ENCODE assay signal across 1 fruit fly cellular context in genomic region chr3R:24271071-24271470, dm6.
A peak's percentile ranks its signal among the peaks of the same experiment; 100 is the strongest.
TF ChIP-seq lines count a peak whose summit lies in the region.

jar (minus strand) TSS chr3R:24271233.

TF ChIP-seq in whole organism, embryonic, 481 proteins besides CTCF, POLR2A, EP300 and RAD21 (continued from another document and continues in another):
- TF ChIP-seq kay (GFP tag; optimal IDR thresholded peaks at IDR 0.05; lab: Kevin White, UChicago) (no peak), abd-A (tag; optimal IDR thresholded peaks at IDR 0.05; lab: Kevin White, UChicago) (peak; percentile 22), dan (GFP tag; IDR thresholded peaks at IDR 0.05; lab: Robert Waterston, UW) (no peak), CG6765 (GFP tag; optimal IDR thresholded peaks at IDR 0.05; lab: Kevin White, UChicago) (no peak), CG6689 (GFP tag; IDR thresholded peaks at IDR 0.05; lab: Robert Waterston, UW) (no peak), Elba2 (GFP tag; optimal IDR thresholded peaks at IDR 0.05; lab: Kevin White, UChicago) (no peak), Trl (optimal IDR thresholded peaks at IDR 0.05; lab: Kevin White, UChicago) (no peak), Trl (GFP tag; optimal IDR thresholded peaks at IDR 0.05; lab: Kevin White, UChicago) (no peak), CG6791 (GFP tag; IDR thresholded peaks at IDR 0.05; lab: Robert Waterston, UW; ENCODE audit: partially characterized antibody) (peak; percentile 91), Sin3A (optimal IDR thresholded peaks at IDR 0.05; lab: Kevin White, UChicago) (peak; percentile 49), Dref (GFP tag; IDR thresholded peaks at IDR 0.05; lab: Robert Waterston, UW) (peak; percentile 55), mirr (GFP tag; optimal IDR thresholded peaks at IDR 0.05; lab: Kevin White, UChicago) (peak; percentile 69), CG14014 (GFP tag; IDR thresholded peaks at IDR 0.05; lab: Robert Waterston, UW) (peak; percentile 33; the same call in 1 of the 2 replicates), grn (GFP tag; optimal IDR thresholded peaks at IDR 0.05; lab: Kevin White, UChicago) (peak; percentile 71), pita (GFP tag; optimal IDR thresholded peaks at IDR 0.05; lab: Kevin White, UChicago) (no peak), Hsf (GFP tag; optimal IDR thresholded peaks at IDR 0.05; lab: Kevin White, UChicago) (no peak), CG12155 (GFP tag; optimal IDR thresholded peaks at IDR 0.05; lab: Kevin White, UChicago) (no peak), CG7556 (GFP tag; optimal IDR thresholded peaks at IDR 0.05; lab: Kevin White, UChicago) (no peak), CG11456 (GFP tag; IDR thresholded peaks at IDR 0.05; lab: Robert Waterston, UW) (no peak), CG2129 (GFP tag; IDR thresholded peaks at IDR 0.05; lab: Robert Waterston, UW; ENCODE audit: partially characterized antibody) (peak; percentile 70; the same call in 1 of the 2 replicates), CG6813 (GFP tag; optimal IDR thresholded peaks at IDR 0.05; lab: Kevin White, UChicago) (peak; percentile 7), CG17612 (GFP tag; IDR thresholded peaks at IDR 0.05; lab: Robert Waterston, UW) (no peak), CG17361 (GFP tag; IDR thresholded peaks at IDR 0.05; lab: Robert Waterston, UW) (no peak), chif (GFP tag; optimal IDR thresholded peaks at IDR 0.05; lab: Kevin White, UChicago) (no peak), CG10979 (tag; optimal IDR thresholded peaks at IDR 0.05; lab: Kevin White, UChicago) (peak; percentile 35), lilli (GFP tag; optimal IDR thresholded peaks at IDR 0.05; lab: Kevin White, UChicago) (peak; percentile 12), D19A (tag; optimal IDR thresholded peaks at IDR 0.05; lab: Kevin White, UChicago) (peak; percentile 34), dm (GFP tag; optimal IDR thresholded peaks at IDR 0.05; lab: Kevin White, UChicago) (peak; percentile 36), Camta (GFP tag; optimal IDR thresholded peaks at IDR 0.05; lab: Kevin White, UChicago) (no peak), bab2 (GFP tag; optimal IDR thresholded peaks at IDR 0.05; lab: Kevin White, UChicago) (peak; percentile 14), Gug (GFP tag; IDR thresholded peaks at IDR 0.05; lab: Robert Waterston, UW) (no peak), Lim3 (GFP tag; IDR thresholded peaks at IDR 0.05; lab: Robert Waterston, UW) (no peak), CG12299 (tag; optimal IDR thresholded peaks at IDR 0.05; lab: Kevin White, UChicago) (no peak), CG3847 (GFP tag; IDR thresholded peaks at IDR 0.05; lab: Robert Waterston, UW) (peak; percentile 65), Spps (tag; optimal IDR thresholded peaks at IDR 0.05; lab: Kevin White, UChicago) (no peak), ssp (GFP tag; IDR thresholded peaks at IDR 0.05; lab: Robert Waterston, UW) (no peak), CG9437 (GFP tag; optimal IDR thresholded peaks at IDR 0.05; lab: Kevin White, UChicago) (no peak), Abd-B (GFP tag; optimal IDR thresholded peaks at IDR 0.05; lab: Kevin White, UChicago) (no peak), CG8359 (GFP tag; optimal IDR thresholded peaks at IDR 0.05; lab: Kevin White, UChicago; ENCODE audit: borderline replicate concordance) (no peak), lmd (GFP tag; IDR thresholded peaks at IDR 0.05; lab: Robert Waterston, UW) (0 out of 2 replicates have a peak, but pooled peaks have one; percentile 9), chn (GFP tag; optimal IDR thresholded peaks at IDR 0.05; lab: Kevin White, UChicago) (peak; percentile 21), toy (GFP tag; IDR thresholded peaks at IDR 0.05; lab: Robert Waterston, UW) (no peak), Asciz (GFP tag; optimal IDR thresholded peaks at IDR 0.05; lab: Kevin White, UChicago) (peak; percentile 45), CG16863 (GFP tag; optimal IDR thresholded peaks at IDR 0.05; lab: Kevin White, UChicago) (no peak), CG18476 (GFP tag; optimal IDR thresholded peaks at IDR 0.05; lab: Kevin White, UChicago) (no peak), CG1233 (GFP tag; optimal IDR thresholded peaks at IDR 0.05; lab: Kevin White, UChicago) (peak; percentile 24), B-H1 (GFP tag; IDR thresholded peaks at IDR 0.05; lab: Robert Waterston, UW) (no peak; the same call in 2 of the 3 replicates), HmgZ (tag; optimal IDR thresholded peaks at IDR 0.05; lab: Kevin White, UChicago) (peak; percentile 68), lbe (GFP tag; optimal IDR thresholded peaks at IDR 0.05; lab: Kevin White, UChicago) (peak; percentile 37), pum (GFP tag; optimal IDR thresholded peaks at IDR 0.05; lab: Kevin White, UChicago) (no peak), az2 (GFP tag; optimal IDR thresholded peaks at IDR 0.05; lab: Kevin White, UChicago) (no peak), CG7357 (GFP tag; IDR thresholded peaks at IDR 0.05; lab: Robert Waterston, UW) (no peak), Antp (GFP tag; optimal IDR thresholded peaks at IDR 0.05; lab: Kevin White, UChicago) (no peak), NK7.1 (GFP tag; optimal IDR thresholded peaks at IDR 0.05; lab: Kevin White, UChicago) (no peak), Hmx (GFP tag; optimal IDR thresholded peaks at IDR 0.05; lab: Kevin White, UChicago) (no peak), ase (GFP tag; IDR thresholded peaks at IDR 0.05; lab: Robert Waterston, UW) (no peak), h (optimal IDR thresholded peaks at IDR 0.05; lab: Kevin White, UChicago) (no peak), ranshi (GFP tag; IDR thresholded peaks at IDR 0.05; lab: Robert Waterston, UW) (peak; percentile 25; the same call in 1 of the 2 replicates), CG18619 (GFP tag; optimal IDR thresholded peaks at IDR 0.05; lab: Kevin White, UChicago) (no peak), crc (GFP tag; optimal IDR thresholded peaks at IDR 0.05; lab: Kevin White, UChicago) (no peak), pnt (GFP tag; optimal IDR thresholded peaks at IDR 0.05; lab: Kevin White, UChicago) (no peak), Six4 (GFP tag; optimal IDR thresholded peaks at IDR 0.05; lab: Kevin White, UChicago) (no peak), CG2889 (GFP tag; IDR thresholded peaks at IDR 0.05; lab: Robert Waterston, UW) (no peak), CG11560 (tag; IDR thresholded peaks at IDR 0.05; lab: Robert Waterston, UW) (no peak), Atf6 (GFP tag; IDR thresholded peaks at IDR 0.05; lab: Robert Waterston, UW) (peak; percentile 56; the same call in 1 of the 2 replicates), otp (GFP tag; IDR thresholded peaks at IDR 0.05; lab: Robert Waterston, UW) (peak; percentile 61; the same call in 1 of the 3 replicates), CG2120 (GFP tag; optimal IDR thresholded peaks at IDR 0.05; lab: Kevin White, UChicago) (peak; percentile 11), CG11085 (GFP tag; IDR thresholded peaks at IDR 0.05; lab: Robert Waterston, UW) (no peak), CG1529 (GFP tag; optimal IDR thresholded peaks at IDR 0.05; lab: Kevin White, UChicago) (no peak), CG43689 (GFP tag; IDR thresholded peaks at IDR 0.05; lab: Robert Waterston, UW) (no peak), HLH3B (GFP tag; IDR thresholded peaks at IDR 0.05; lab: Robert Waterston, UW) (peak; percentile 9; the same call in 1 of the 2 replicates), ato (GFP tag; IDR thresholded peaks at IDR 0.05; lab: Robert Waterston, UW; ENCODE audit: partially characterized antibody) (peak; percentile 88), CG7928 (GFP tag; optimal IDR thresholded peaks at IDR 0.05; lab: Kevin White, UChicago) (peak; percentile 52), Hr78 (GFP tag; optimal IDR thresholded peaks at IDR 0.05; lab: Kevin White, UChicago) (no peak), hth (optimal IDR thresholded peaks at IDR 0.05; lab: Kevin White, UChicago) (no peak), mld (GFP tag; IDR thresholded peaks at IDR 0.05; lab: Robert Waterston, UW; ENCODE audit: partially characterized antibody) (peak; percentile 70; the same call in 2 of the 3 replicates), CG6272 (GFP tag; IDR thresholded peaks at IDR 0.05; lab: Robert Waterston, UW) (0 out of 2 replicates have a peak, but pooled peaks have one; percentile 19), CoRest (tag; optimal IDR thresholded peaks at IDR 0.05; lab: Kevin White, UChicago) (peak; percentile 50), CG12219 (GFP tag; optimal IDR thresholded peaks at IDR 0.05; lab: Kevin White, UChicago) (no peak), CG12744 (GFP tag; optimal IDR thresholded peaks at IDR 0.05; lab: Kevin White, UChicago) (no peak), E2f1 (GFP tag; IDR thresholded peaks at IDR 0.05; lab: Robert Waterston, UW) (peak; percentile 95), croc (GFP tag; conservative IDR thresholded peaks at IDR 0.05; lab: Robert Waterston, UW) (no peak), bcd (GFP tag; optimal IDR thresholded peaks at IDR 0.05; lab: Kevin White, UChicago) (no peak), CG30403 (GFP tag; optimal IDR thresholded peaks at IDR 0.05; lab: Kevin White, UChicago) (no peak), CG15073 (GFP tag; optimal IDR thresholded peaks at IDR 0.05; lab: Kevin White, UChicago) (no peak), CG14050 (GFP tag; IDR thresholded peaks at IDR 0.05; lab: Robert Waterston, UW) (no peak), CG4282 (GFP tag; optimal IDR thresholded peaks at IDR 0.05; lab: Kevin White, UChicago) (no peak), crp (GFP tag; optimal IDR thresholded peaks at IDR 0.05; lab: Kevin White, UChicago) (peak; percentile 92 to 100), wdn (GFP tag; IDR thresholded peaks at IDR 0.05; lab: Robert Waterston, UW) (no peak), CG33213 (GFP tag; optimal IDR thresholded peaks at IDR 0.05; lab: Kevin White, UChicago) (peak; percentile 62), run (tag; optimal IDR thresholded peaks at IDR 0.05; lab: Kevin White, UChicago) (peak; percentile 39), CG15011 (GFP tag; optimal IDR thresholded peaks at IDR 0.05; lab: Kevin White, UChicago) (no peak), Dek (tag; optimal IDR thresholded peaks at IDR 0.05; lab: Kevin White, UChicago) (peak; percentile 25), CG12769 (tag; optimal IDR thresholded peaks at IDR 0.05; lab: Kevin White, UChicago) (peak; percentile 49), peb (GFP tag; IDR thresholded peaks at IDR 0.05; lab: Robert Waterston, UW) (no peak), wek (GFP tag; optimal IDR thresholded peaks at IDR 0.05; lab: Kevin White, UChicago) (peak; percentile 65), Usf (GFP tag; optimal IDR thresholded peaks at IDR 0.05; lab: Kevin White, UChicago) (no peak), eve (GFP tag; optimal IDR thresholded peaks at IDR 0.05; lab: Kevin White, UChicago) (no peak), Drgx (GFP tag; IDR thresholded peaks at IDR 0.05; lab: Robert Waterston, UW) (no peak), bowl (GFP tag; IDR thresholded peaks at IDR 0.05; lab: Robert Waterston, UW) (no peak), Ets97D (GFP tag; optimal IDR thresholded peaks at IDR 0.05; lab: Kevin White, UChicago) (peak; percentile 75), Hr51 (GFP tag; optimal IDR thresholded peaks at IDR 0.05; lab: Kevin White, UChicago) (no peak), HLH4C (GFP tag; IDR thresholded peaks at IDR 0.05; lab: Robert Waterston, UW; ENCODE audit: partially characterized antibody) (peak; percentile 73), nerfin-2 (GFP tag; IDR thresholded peaks at IDR 0.05; lab: Robert Waterston, UW; ENCODE audit: partially characterized antibody) (peak; percentile 54; the same call in 1 of the 2 replicates), CG11504 (tag; optimal IDR thresholded peaks at IDR 0.05; lab: Kevin White, UChicago) (peak; percentile 17), CG7745 (tag; optimal IDR thresholded peaks at IDR 0.05; lab: Kevin White, UChicago) (peak; percentile 11), CG18764 (GFP tag; optimal IDR thresholded peaks at IDR 0.05; lab: Kevin White, UChicago) (peak; percentile 70), CG3838 (GFP tag; optimal IDR thresholded peaks at IDR 0.05; lab: Kevin White, UChicago) (no peak), C15 (GFP tag; IDR thresholded peaks at IDR 0.05; lab: Robert Waterston, UW) (no peak), jing (GFP tag; optimal IDR thresholded peaks at IDR 0.05; lab: Kevin White, UChicago) (no peak), CG17829 (tag; optimal IDR thresholded peaks at IDR 0.05; lab: Kevin White, UChicago) (peak; percentile 61), Dll (GFP tag; IDR thresholded peaks at IDR 0.05; lab: Robert Waterston, UW; ENCODE audit: partially characterized antibody) (peak; percentile 92), schlank (tag; optimal IDR thresholded peaks at IDR 0.05; lab: Kevin White, UChicago) (peak; percentile 34), H2.0 (GFP tag; IDR thresholded peaks at IDR 0.05; lab: Robert Waterston, UW) (no peak), tio (GFP tag; optimal IDR thresholded peaks at IDR 0.05; lab: Kevin White, UChicago) (no peak), pfk (GFP tag; optimal IDR thresholded peaks at IDR 0.05; lab: Kevin White, UChicago) (no peak), hb (GFP tag; IDR thresholded peaks at IDR 0.05; lab: Robert Waterston, UW; ENCODE audit: partially characterized antibody) (peak; percentile 70), Hmr (GFP tag; optimal IDR thresholded peaks at IDR 0.05; lab: Kevin White, UChicago) (peak; percentile 59), CG15601 (tag; optimal IDR thresholded peaks at IDR 0.05; lab: Kevin White, UChicago) (peak; percentile 37), CG8765 (GFP tag; IDR thresholded peaks at IDR 0.05; lab: Robert Waterston, UW) (peak; percentile 40; the same call in 1 of the 2 replicates), gce (GFP tag; IDR thresholded peaks at IDR 0.05; lab: Robert Waterston, UW) (no peak; the same call in 2 of the 3 replicates), Dip2 (GFP tag; IDR thresholded peaks at IDR 0.05; lab: Robert Waterston, UW) (no peak), Sry-β (GFP tag; optimal IDR thresholded peaks at IDR 0.05; lab: Kevin White, UChicago) (peak; percentile 42), onecut (GFP tag; IDR thresholded peaks at IDR 0.05; lab: Robert Waterston, UW) (no peak), CG11398 (GFP tag; optimal IDR thresholded peaks at IDR 0.05; lab: Kevin White, UChicago) (no peak), CG7963 (GFP tag; IDR thresholded peaks at IDR 0.05; lab: Robert Waterston, UW; ENCODE audit: partially characterized antibody) (peak; percentile 46; the same call in 1 of the 3 replicates), amos (GFP tag; IDR thresholded peaks at IDR 0.05; lab: Robert Waterston, UW; ENCODE audit: partially characterized antibody) (peak; percentile 95), scrt (GFP tag; optimal IDR thresholded peaks at IDR 0.05; lab: Kevin White, UChicago) (peak; percentile 22), cg (GFP tag; optimal IDR thresholded peaks at IDR 0.05; lab: Kevin White, UChicago) (peak; percentile 27), gcm2 (GFP tag; optimal IDR thresholded peaks at IDR 0.05; lab: Kevin White, UChicago) (no peak), CG8290 (GFP tag; optimal IDR thresholded peaks at IDR 0.05; lab: Kevin White, UChicago) (peak; percentile 3), CG8290 (tag; optimal IDR thresholded peaks at IDR 0.05; lab: Kevin White, UChicago) (peak in 1 of 2 experiments; percentile 80), Rx (GFP tag; IDR thresholded peaks at IDR 0.05; lab: Robert Waterston, UW) (no peak)
